Fruit fly (Drosophila melanogaster): ENCODE measurements around the gene CG32152.

The CG32152 gene

dm6 chr3L:16176492-16176891 is 32.7 kb upstream of the CG32152 start:
- TF ChIP-seq pan (optimal IDR thresholded peaks at IDR 0.05), result no peak
- no peak for TF ChIP-seq Dll (optimal IDR thresholded peaks at IDR 0.05)
- no peak for TF ChIP-seq psq (optimal IDR thresholded peaks at IDR 0.05)
- TF ChIP-seq EcR (GFP tag; optimal IDR thresholded peaks at IDR 0.05), result no peak
- no peak for TF ChIP-seq CG8478 (optimal IDR thresholded peaks at IDR 0.05)
- TF ChIP-seq usp (GFP tag; optimal IDR thresholded peaks at IDR 0.05), result no peak

dm6 chr3L:16175628-16176263 is 31.9 kb upstream of the CG32152 start:
- TF ChIP-seq psq (optimal IDR thresholded peaks at IDR 0.05), result no peak

- no peak for TF ChIP-seq psq (optimal IDR thresholded peaks at IDR 0.05)
- TF ChIP-seq Dll (optimal IDR thresholded peaks at IDR 0.05), result no peak
- no peak for TF ChIP-seq usp (GFP tag; optimal IDR thresholded peaks at IDR 0.05)
- no peak for TF ChIP-seq pan (optimal IDR thresholded peaks at IDR 0.05)
- no peak for TF ChIP-seq EcR (GFP tag; optimal IDR thresholded peaks at IDR 0.05)
- no peak for TF ChIP-seq CG8478 (optimal IDR thresholded peaks at IDR 0.05)
Observed at dm6 chr3L:16174778-16175177, 30.9 kb upstream of the CG32152 start.

- TF ChIP-seq pan (optimal IDR thresholded peaks at IDR 0.05), result no peak
- TF ChIP-seq CG8478 (optimal IDR thresholded peaks at IDR 0.05), result no peak
- TF ChIP-seq Dll (optimal IDR thresholded peaks at IDR 0.05), result peak; percentile 20
- no peak for TF ChIP-seq psq (optimal IDR thresholded peaks at IDR 0.05)
- no peak for TF ChIP-seq usp (GFP tag; optimal IDR thresholded peaks at IDR 0.05)
- TF ChIP-seq EcR (GFP tag; optimal IDR thresholded peaks at IDR 0.05), result no peak
Observed at dm6 chr3L:16173818-16174601, 30.2 kb upstream of the CG32152 start.

- no peak for TF ChIP-seq usp (GFP tag; optimal IDR thresholded peaks at IDR 0.05)
- TF ChIP-seq psq (optimal IDR thresholded peaks at IDR 0.05), result no peak
- TF ChIP-seq CG8478 (optimal IDR thresholded peaks at IDR 0.05), result no peak
- TF ChIP-seq EcR (GFP tag; optimal IDR thresholded peaks at IDR 0.05), result no peak
- no peak for TF ChIP-seq Dll (optimal IDR thresholded peaks at IDR 0.05)
- no peak for TF ChIP-seq pan (optimal IDR thresholded peaks at IDR 0.05)
Observed at dm6 chr3L:16172809-16173276, 29.0 kb upstream of the CG32152 start.

dm6 chr3L:16172381-16172780 is 28.5 kb upstream of the CG32152 start:
- no peak for TF ChIP-seq Dll (optimal IDR thresholded peaks at IDR 0.05)
- no peak for TF ChIP-seq CG8478 (optimal IDR thresholded peaks at IDR 0.05)
- no peak for TF ChIP-seq psq (optimal IDR thresholded peaks at IDR 0.05)
- TF ChIP-seq pan (optimal IDR thresholded peaks at IDR 0.05), result no peak
- TF ChIP-seq EcR (GFP tag; optimal IDR thresholded peaks at IDR 0.05), result no peak
- TF ChIP-seq usp (GFP tag; optimal IDR thresholded peaks at IDR 0.05), result no peak

dm6 chr3L:16171280-16171679 is 27.4 kb upstream of the CG32152 start, which contains the start of gene CG33795:
Gene CG33795 (minus strand): TSS chr3L:16171380.
- no peak for TF ChIP-seq usp (GFP tag; optimal IDR thresholded peaks at IDR 0.05)
- no peak for TF ChIP-seq EcR (GFP tag; optimal IDR thresholded peaks at IDR 0.05)
- TF ChIP-seq Dll (optimal IDR thresholded peaks at IDR 0.05), result no peak
- no peak for TF ChIP-seq CG8478 (optimal IDR thresholded peaks at IDR 0.05)
- no peak for TF ChIP-seq pan (optimal IDR thresholded peaks at IDR 0.05)
- no peak for TF ChIP-seq psq (optimal IDR thresholded peaks at IDR 0.05)

dm6 chr3L:16170006-16170405 is 26.2 kb upstream of the CG32152 start, which contains the start of gene CG33796:
Gene CG33796 (minus strand): TSS chr3L:16170106.
- TF ChIP-seq EcR (GFP tag; optimal IDR thresholded peaks at IDR 0.05) (no peak), pan (optimal IDR thresholded peaks at IDR 0.05) (no peak), Dll (optimal IDR thresholded peaks at IDR 0.05) (no peak), psq (optimal IDR thresholded peaks at IDR 0.05) (no peak), usp (GFP tag; optimal IDR thresholded peaks at IDR 0.05) (no peak), CG8478 (optimal IDR thresholded peaks at IDR 0.05) (no peak)

- TF ChIP-seq psq (optimal IDR thresholded peaks at IDR 0.05), result no peak
Observed at dm6 chr3L:16168503-16169189, 24.8 kb upstream of the CG32152 start.

- TF ChIP-seq CG8478 (optimal IDR thresholded peaks at IDR 0.05) (no peak), Dll (optimal IDR thresholded peaks at IDR 0.05) (no peak), pan (optimal IDR thresholded peaks at IDR 0.05) (no peak), EcR (GFP tag; optimal IDR thresholded peaks at IDR 0.05) (no peak), psq (optimal IDR thresholded peaks at IDR 0.05) (no peak), usp (GFP tag; optimal IDR thresholded peaks at IDR 0.05) (no peak)
Observed at dm6 chr3L:16167723-16168386, 24.0 kb upstream of the CG32152 start.

- TF ChIP-seq pan (optimal IDR thresholded peaks at IDR 0.05) (no peak), Dll (optimal IDR thresholded peaks at IDR 0.05) (no peak), usp (GFP tag; optimal IDR thresholded peaks at IDR 0.05) (no peak), EcR (GFP tag; optimal IDR thresholded peaks at IDR 0.05) (no peak), CG8478 (optimal IDR thresholded peaks at IDR 0.05) (no peak), psq (optimal IDR thresholded peaks at IDR 0.05) (no peak)
Observed at dm6 chr3L:16166998-16167344, 23.1 kb upstream of the CG32152 start.
